Worm (Caenorhabditis elegans) whole organism, young adult: Measurements from ENCODE around the gene srx-73.

Experiments used
- mxl-1 ChIP-seq: sonication (generic microtip); optimal IDR thresholded peaks from 2 replicates; lab custom pipeline; 2016; ENCODE audit warnings: missing genetic modification characterization, missing compliant biosample characterization
- unc-62 ChIP-seq: fragments of 150-350 bp; optimal IDR thresholded peaks from 2 replicates; lab custom pipeline; 2014; ENCODE audit warnings: missing biosample characterization, missing genetic modification reagents, missing genetic modification characterization

DNA sequence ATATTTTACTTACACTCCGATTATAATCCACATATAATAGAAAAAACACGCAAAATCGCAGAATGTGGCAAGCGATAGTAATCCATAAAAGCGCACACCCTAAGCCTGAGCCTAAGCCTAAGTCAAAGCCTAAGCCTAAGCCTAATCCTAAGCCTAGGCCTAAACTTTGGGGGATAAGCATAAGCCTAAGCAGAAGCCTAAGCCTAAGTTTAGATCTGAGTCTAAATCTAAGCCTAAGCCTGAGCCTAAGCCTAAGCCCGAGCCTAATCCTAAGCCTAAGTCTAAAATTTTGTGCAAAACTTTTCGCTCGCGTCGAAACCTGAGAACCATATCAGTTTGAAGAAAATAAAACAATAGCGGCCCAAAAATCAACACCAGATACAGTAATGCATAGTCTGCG is 18.6 kb upstream of the srx-73 start:
- TF ChIP-seq unc-62 (no peak), mxl-1 (tag; lab: Kevin White, UChicago) (no peak)
